Fruit fly (Drosophila melanogaster): ENCODE results near the gene Gale.

Gene Gale

DNA sequence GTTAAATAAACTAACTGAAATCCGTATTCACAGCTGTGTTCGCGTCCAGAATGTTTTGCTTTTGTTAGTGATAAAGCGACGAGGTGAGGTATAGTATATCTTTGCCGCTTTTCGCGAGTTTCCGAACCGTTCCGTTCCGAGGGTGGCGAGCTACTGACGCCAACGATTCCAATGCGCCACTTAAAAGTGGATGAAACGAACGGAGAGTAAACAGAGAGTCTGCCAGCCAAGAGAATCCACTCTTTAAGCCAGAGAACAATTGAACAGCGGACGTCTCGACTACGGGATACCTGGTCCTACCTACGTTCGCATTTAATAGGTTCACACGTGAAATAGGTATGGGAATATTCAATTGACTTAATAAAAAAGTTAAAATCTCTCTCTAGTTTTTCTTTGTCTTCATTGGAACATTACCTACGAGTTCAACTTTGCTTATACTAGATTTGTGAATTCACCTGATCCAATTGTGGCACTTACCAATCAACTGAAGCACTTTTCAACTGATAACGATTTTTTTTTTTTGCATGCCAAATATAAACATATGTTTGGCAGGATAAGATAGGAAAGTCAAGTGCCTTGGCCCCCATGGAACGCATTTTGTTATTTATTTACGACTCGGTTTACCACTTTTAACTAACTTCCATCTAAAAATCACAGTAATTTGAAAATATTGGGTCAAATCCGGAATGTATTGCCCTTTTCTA lies 44.4 kb upstream of the Gale start, which contains the start of gene CG13893:
CG13893 (minus strand) TSS at position 162 of the 704 bp plus-strand sequence.
- TF ChIP-seq CG8159 (tag; optimal IDR thresholded peaks at IDR 0.05) (no peak), D1 (tag; optimal IDR thresholded peaks at IDR 0.05) (no peak), CG17806 (tag; optimal IDR thresholded peaks at IDR 0.05) (no peak), Pif1B (GFP tag; optimal IDR thresholded peaks at IDR 0.05) (peak; percentile 69), EcR (GFP tag; optimal IDR thresholded peaks at IDR 0.05) (no peak), CG12605 (GFP tag; IDR thresholded peaks at IDR 0.05) (0 out of 2 replicates have a peak, but pooled peaks have one; percentile 35), Snoo (tag; optimal IDR thresholded peaks at IDR 0.05) (peak; percentile 29), CG14655 (GFP tag; optimal IDR thresholded peaks at IDR 0.05) (no peak), fd96Ca (GFP tag; IDR thresholded peaks at IDR 0.05) (peak; percentile 29; the same call in 1 of the 3 replicates), gl (tag; optimal IDR thresholded peaks at IDR 0.05) (peak; percentile 54), rn (GFP tag; IDR thresholded peaks at IDR 0.05) (no peak), CG10348 (GFP tag; IDR thresholded peaks at IDR 0.05) (no peak), Pif1A (GFP tag; optimal IDR thresholded peaks at IDR 0.05) (peak; percentile 8), CG34367 (tag; optimal IDR thresholded peaks at IDR 0.05) (no peak), CG32121 (GFP tag; IDR thresholded peaks at IDR 0.05) (peak; percentile 53), Ets98B (GFP tag; IDR thresholded peaks at IDR 0.05) (peak; percentile 69), CG4496 (GFP tag; IDR thresholded peaks at IDR 0.05) (peak; percentile 57; the same call in 1 of the 3 replicates), CG8301 (tag; optimal IDR thresholded peaks at IDR 0.05) (peak; percentile 7), CG9948 (tag; optimal IDR thresholded peaks at IDR 0.05) (no peak), CG15710 (tag; optimal IDR thresholded peaks at IDR 0.05) (no peak), CG13204 (GFP tag; optimal IDR thresholded peaks at IDR 0.05) (no peak)

dm6 chr3L:604701-605100 lies 43.7 kb upstream of the Gale start:
- TF ChIP-seq CG4496 (GFP tag; IDR thresholded peaks at IDR 0.05) (no peak), CG12605 (GFP tag; IDR thresholded peaks at IDR 0.05) (no peak), Pif1B (GFP tag; optimal IDR thresholded peaks at IDR 0.05) (no peak), Ets98B (GFP tag; IDR thresholded peaks at IDR 0.05) (no peak), CG14655 (GFP tag; optimal IDR thresholded peaks at IDR 0.05) (no peak), CG9948 (tag; optimal IDR thresholded peaks at IDR 0.05) (no peak), CG10348 (GFP tag; IDR thresholded peaks at IDR 0.05) (no peak), CG8159 (tag; optimal IDR thresholded peaks at IDR 0.05) (no peak), CG32121 (GFP tag; IDR thresholded peaks at IDR 0.05) (no peak), rn (GFP tag; IDR thresholded peaks at IDR 0.05) (no peak), CG13204 (GFP tag; optimal IDR thresholded peaks at IDR 0.05) (no peak)

dm6 chr3L:606490-607327 lies 41.6 kb upstream of the Gale start, which contains the start of gene Reg-2:
Gene Reg-2 (minus strand): TSS chr3L:606569.
- no peak for TF ChIP-seq CG12605 (GFP tag; IDR thresholded peaks at IDR 0.05)
- TF ChIP-seq CG17806 (tag; optimal IDR thresholded peaks at IDR 0.05): no peak
- TF ChIP-seq EcR (GFP tag; optimal IDR thresholded peaks at IDR 0.05): peak; percentile 13
- TF ChIP-seq Pif1A (GFP tag; optimal IDR thresholded peaks at IDR 0.05): no peak
- no peak for TF ChIP-seq D1 (tag; optimal IDR thresholded peaks at IDR 0.05)
- TF ChIP-seq rn (GFP tag; IDR thresholded peaks at IDR 0.05): no peak
- no peak for TF ChIP-seq Snoo (tag; optimal IDR thresholded peaks at IDR 0.05)
- no peak for TF ChIP-seq fd96Ca (GFP tag; IDR thresholded peaks at IDR 0.05)

DNA sequence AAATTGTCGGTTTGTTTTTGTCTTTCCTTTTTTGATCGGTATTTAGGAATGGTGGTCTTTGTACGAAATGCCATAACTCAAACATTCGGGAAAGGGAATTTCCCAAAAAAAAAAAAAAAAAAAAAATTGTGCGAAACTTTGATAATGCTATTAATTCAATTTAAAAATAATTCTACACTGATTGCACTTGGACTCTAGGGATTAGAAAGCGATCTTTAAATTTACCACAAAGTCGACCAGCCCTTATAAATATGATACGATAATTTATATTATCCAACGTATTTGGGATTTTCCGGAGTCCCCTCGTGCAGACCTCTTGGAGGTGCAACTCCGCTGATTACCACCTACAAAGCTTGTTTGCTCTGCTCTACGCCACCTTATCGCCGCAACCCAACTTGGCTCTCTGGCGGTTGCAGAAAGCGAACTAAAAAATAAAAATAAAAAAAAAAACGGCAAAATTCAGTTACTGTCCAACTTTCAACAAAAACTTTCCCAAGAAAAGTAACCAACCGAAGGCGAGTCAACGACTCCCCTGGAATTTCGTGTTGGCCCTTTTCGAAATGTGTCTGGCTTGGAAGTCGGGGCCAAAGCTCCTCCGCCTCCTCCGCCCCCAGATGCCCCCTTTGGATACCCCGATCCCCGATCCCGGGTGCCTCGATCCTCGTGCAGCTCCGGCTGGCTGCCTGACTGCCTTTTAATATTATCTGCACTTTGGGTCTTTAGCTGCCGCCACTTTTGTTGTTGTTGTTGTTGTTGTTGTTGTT lies 40.6 kb upstream of the Gale start:
- TF ChIP-seq EcR (GFP tag; optimal IDR thresholded peaks at IDR 0.05) (peak; percentile 89), CG13204 (GFP tag; optimal IDR thresholded peaks at IDR 0.05) (peak; percentile 9), Pif1A (GFP tag; optimal IDR thresholded peaks at IDR 0.05) (no peak)

DNA sequence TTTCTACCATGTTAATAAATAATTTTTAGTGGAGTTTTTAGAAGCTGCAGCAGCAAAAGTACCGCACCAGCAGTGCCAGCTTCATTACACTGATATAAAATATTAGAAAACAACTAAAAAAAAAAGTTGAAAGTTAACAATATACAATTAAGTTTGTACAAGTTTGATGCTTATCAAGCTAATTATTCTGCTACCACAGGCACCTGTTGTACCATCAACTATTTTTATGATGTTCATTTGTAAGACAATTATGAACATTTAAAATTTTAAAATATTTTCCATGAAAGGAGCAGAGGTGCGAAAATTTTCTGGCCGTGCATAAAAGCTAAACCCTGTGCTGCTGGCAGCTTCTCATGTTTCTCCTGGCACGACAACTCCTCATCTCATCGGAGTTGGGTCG lies 40.0 kb upstream of the Gale start:
- TF ChIP-seq Snoo (tag; optimal IDR thresholded peaks at IDR 0.05): peak; percentile 39
- TF ChIP-seq fd96Ca (GFP tag; IDR thresholded peaks at IDR 0.05): 0 out of 3 replicates have a peak, but pooled peaks have one; percentile 20
- TF ChIP-seq Ets98B (GFP tag; IDR thresholded peaks at IDR 0.05): peak; percentile 41; the same call in 1 of the 2 replicates
- TF ChIP-seq CG10348 (GFP tag; IDR thresholded peaks at IDR 0.05): no peak
- TF ChIP-seq CG15710 (tag; optimal IDR thresholded peaks at IDR 0.05): peak; percentile 56
- TF ChIP-seq CG8159 (tag; optimal IDR thresholded peaks at IDR 0.05): peak; percentile 61
- TF ChIP-seq CG4496 (GFP tag; IDR thresholded peaks at IDR 0.05): peak; percentile 62
- TF ChIP-seq CG9948 (tag; optimal IDR thresholded peaks at IDR 0.05): peak; percentile 87
- TF ChIP-seq CG8301 (tag; optimal IDR thresholded peaks at IDR 0.05): peak; percentile 91
- TF ChIP-seq D1 (tag; optimal IDR thresholded peaks at IDR 0.05): no peak
- peak; percentile 49; the same call in 1 of the 2 replicates for TF ChIP-seq CG32121 (GFP tag; IDR thresholded peaks at IDR 0.05)
- peak; percentile 64 for TF ChIP-seq gl (tag; optimal IDR thresholded peaks at IDR 0.05)
- no peak for TF ChIP-seq EcR (GFP tag; optimal IDR thresholded peaks at IDR 0.05)
- TF ChIP-seq CG14655 (GFP tag; optimal IDR thresholded peaks at IDR 0.05): peak; percentile 94
- TF ChIP-seq rn (GFP tag; IDR thresholded peaks at IDR 0.05): no peak
- TF ChIP-seq CG13204 (GFP tag; optimal IDR thresholded peaks at IDR 0.05): no peak
- peak; percentile 75 for TF ChIP-seq Pif1A (GFP tag; optimal IDR thresholded peaks at IDR 0.05)
- peak; percentile 72 for TF ChIP-seq CG34367 (tag; optimal IDR thresholded peaks at IDR 0.05)
- TF ChIP-seq CG12605 (GFP tag; IDR thresholded peaks at IDR 0.05): peak; percentile 14; the same call in 1 of the 2 replicates
- TF ChIP-seq Pif1B (GFP tag; optimal IDR thresholded peaks at IDR 0.05): peak; percentile 81
- peak; percentile 85 for TF ChIP-seq CG17806 (tag; optimal IDR thresholded peaks at IDR 0.05)
